Worm (Caenorhabditis elegans): Measurements from ENCODE around the gene nlp-28.

nlp-28 gene

DNA sequence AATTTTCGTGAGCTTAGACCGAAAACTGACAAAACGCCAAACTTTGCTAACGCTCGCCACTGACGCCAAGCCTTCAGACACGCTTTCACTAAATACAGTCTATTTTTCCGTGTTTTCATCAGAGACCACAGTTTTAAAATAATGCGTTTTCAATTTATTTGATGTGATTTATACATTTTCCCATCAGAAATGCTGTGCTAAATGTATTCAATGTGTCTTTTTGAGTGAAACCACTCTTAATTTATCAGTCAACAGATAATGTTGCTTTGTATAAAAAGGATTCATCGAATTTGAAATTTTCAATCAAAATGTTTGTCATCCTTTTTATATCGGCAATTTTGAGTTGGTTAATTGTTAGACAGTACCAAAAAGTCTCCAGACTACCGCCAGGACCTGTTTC is 43.6 kb downstream of the nlp-28 start, which contains the start of gene cyp-35A4:
Gene cyp-35A4 (plus strand): TSS at position 301 of the 400 bp plus-strand sequence.
- TF ChIP-seq unc-98 (GFP tag; IDR thresholded peaks at IDR 0.05), result no peak
- TF ChIP-seq lin-14 (GFP tag; optimal IDR thresholded peaks at IDR 0.05), result no peak
- no peak for TF ChIP-seq mep-1 (tag; optimal IDR thresholded peaks at IDR 0.05)
- no peak for TF ChIP-seq egl-13 (tag; optimal IDR thresholded peaks at IDR 0.05)
- TF ChIP-seq lir-3 (tag; optimal IDR thresholded peaks at IDR 0.05; ENCODE audit: poor library complexity), result no peak
- TF ChIP-seq pqm-1 (tag; optimal IDR thresholded peaks at IDR 0.05), result no peak
- TF ChIP-seq ces-1 (GFP tag; optimal IDR thresholded peaks at IDR 0.05), result no peak
- no peak for TF ChIP-seq unc-86 (tag; optimal IDR thresholded peaks at IDR 0.05)
- no peak for TF ChIP-seq nhr-84 (tag; optimal IDR thresholded peaks at IDR 0.05)
- TF ChIP-seq nhr-47 (tag; optimal IDR thresholded peaks at IDR 0.05), result no peak
- TF ChIP-seq hpl-2 (GFP tag; optimal IDR thresholded peaks at IDR 0.05), result no peak

DNA sequence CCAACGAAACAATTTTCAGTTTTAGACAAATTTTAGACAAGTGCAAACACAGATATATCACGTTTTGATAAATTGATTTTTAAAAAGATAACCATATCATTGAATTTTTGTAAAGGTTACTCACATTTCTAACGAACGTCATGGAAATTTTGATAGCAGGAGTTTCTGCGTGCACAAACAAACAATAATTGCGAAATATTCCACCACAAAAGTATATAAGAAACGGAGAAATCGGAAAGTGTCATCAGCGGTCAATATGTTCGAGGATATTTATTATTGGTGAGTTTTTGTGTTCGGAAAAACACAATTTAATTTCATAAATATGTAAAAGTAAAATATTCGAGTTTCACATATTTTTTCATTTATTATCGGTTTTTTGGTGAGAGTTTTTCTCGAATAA is 46.6 kb downstream of the nlp-28 start, which contains the start of gene C49G7.7:
Gene C49G7.7 (plus strand): TSS at position 174 of the 400 bp plus-strand sequence.
- TF ChIP-seq blmp-1 (tag; optimal IDR thresholded peaks at IDR 0.05), result no peak

DNA sequence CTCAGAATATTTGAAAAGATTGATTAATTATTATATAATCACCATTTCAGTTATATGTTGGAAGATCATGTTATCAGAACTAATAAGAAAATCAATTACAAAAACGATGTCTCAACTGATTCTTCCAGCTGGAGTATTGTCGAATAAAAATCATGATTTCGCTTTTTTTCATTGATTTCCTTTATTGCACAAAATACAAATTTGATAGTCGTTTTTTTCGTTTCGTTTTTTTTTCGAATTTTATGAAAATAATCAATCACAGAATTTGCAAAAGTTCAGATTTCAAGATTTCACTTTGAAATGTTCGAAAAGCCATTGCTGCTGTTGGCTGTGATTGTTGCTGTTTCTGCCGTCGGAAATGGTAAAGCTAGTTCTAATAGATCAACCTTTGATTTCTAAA is 48.1 kb downstream of the nlp-28 start, which contains the start of gene C49G7.13:
Gene C49G7.13 (plus strand): TSS at position 301 of the 400 bp plus-strand sequence.
- TF ChIP-seq ceh-82 (tag; optimal IDR thresholded peaks at IDR 0.05) (no peak), nhr-71 (tag; optimal IDR thresholded peaks at IDR 0.05) (no peak), pag-3 (tag; optimal IDR thresholded peaks at IDR 0.05; ENCODE audit: borderline replicate concordance, insufficient read depth) (no peak), nhr-90 (tag; optimal IDR thresholded peaks at IDR 0.05; ENCODE audit: poor library complexity) (no peak), F16B12.6 (tag; optimal IDR thresholded peaks at IDR 0.05) (no peak), hlh-17 (GFP tag; optimal IDR thresholded peaks at IDR 0.05; ENCODE audit: borderline replicate concordance) (no peak), aly-2 (tag; optimal IDR thresholded peaks at IDR 0.05) (no peak), pax-3 (tag; optimal IDR thresholded peaks at IDR 0.05) (no peak), lir-3 (tag; optimal IDR thresholded peaks at IDR 0.05; ENCODE audit: poor library complexity) (no peak), lin-35 (GFP tag; optimal IDR thresholded peaks at IDR 0.05) (no peak)

All from whole organism, L1 larva.